Fruit fly (Drosophila melanogaster) whole organism, embryonic: ENCODE measurements around the gene CG14401.

Source experiments
- Antp ChIP-seq: fragments of 200-800 bp; sonication (Bioruptor generic); optimal IDR thresholded peaks from 3 replicates; lab custom pipeline; 2016; ENCODE audit warnings: missing biosample characterization, missing genetic modification characterization
- Asciz ChIP-seq: fragments of 200-800 bp; sonication (Bioruptor generic); optimal IDR thresholded peaks from 2 replicates; lab custom pipeline; 2017; ENCODE audit warnings: missing biosample characterization, mild to moderate bottlenecking, missing genetic modification characterization, missing genetic modification reagents
- Blimp-1 ChIP-seq: fragments of 200-800 bp; sonication (Bioruptor generic); optimal IDR thresholded peaks from 3 replicates; lab custom pipeline; 2018; ENCODE audit warnings: missing biosample characterization, missing genetic modification characterization, mild to moderate bottlenecking, moderate library complexity, missing genetic modification reagents
- CG10274 ChIP-seq: fragments of 200-800 bp; sonication (Bioruptor generic); optimal IDR thresholded peaks from 3 replicates; lab custom pipeline; 2017; ENCODE audit warnings: missing biosample characterization, mild to moderate bottlenecking, missing genetic modification characterization
- CG10979 ChIP-seq: fragments of 200-800 bp; sonication (Bioruptor generic); optimal IDR thresholded peaks from 2 replicates; lab custom pipeline; 2018; ENCODE audit warnings: missing biosample characterization, mild to moderate bottlenecking, missing genetic modification characterization, moderate library complexity
- CG11560 ChIP-seq: fragments of 200-800 bp; sonication (Bioruptor generic); IDR thresholded peaks from 3 replicates; pipeline ENCODE4 v1.3.6; 2022; ENCODE audit warnings: missing biosample characterization, missing genetic modification characterization
- CG14860 ChIP-seq: fragments of 200-800 bp; sonication (Bioruptor generic); IDR thresholded peaks from 3 replicates; pipeline ENCODE4 v1.3.6; 2022; ENCODE audit warnings: missing biosample characterization, missing genetic modification characterization; ENCODE audit not compliant: partially characterized antibody
- CG1602 ChIP-seq: fragments of 200-800 bp; sonication (Bioruptor generic); optimal IDR thresholded peaks from 3 replicates; lab custom pipeline; 2016; ENCODE audit warnings: missing biosample characterization, missing genetic modification characterization
- CG18011 ChIP-seq: fragments of 200-800 bp; sonication (Bioruptor generic); optimal IDR thresholded peaks from 2 replicates; lab custom pipeline; 2017; ENCODE audit warnings: missing biosample characterization, missing genetic modification characterization, mild to moderate bottlenecking, moderate library complexity, missing genotype
- CG2199 ChIP-seq: fragments of 200-800 bp; sonication (Bioruptor generic); IDR thresholded peaks from 3 replicates; pipeline ENCODE4 v1.3.6; 2022; ENCODE audit warnings: missing biosample characterization, missing genetic modification characterization
- CG30431 ChIP-seq: fragments of 200-800 bp; sonication (Bioruptor generic); optimal IDR thresholded peaks from 2 replicates; lab custom pipeline; 2017; ENCODE audit warnings: missing biosample characterization, missing genetic modification characterization
- CG33213 ChIP-seq: fragments of 200-800 bp; sonication (Bioruptor generic); optimal IDR thresholded peaks from 3 replicates; lab custom pipeline; 2016; ENCODE audit warnings: missing biosample characterization, missing genetic modification characterization
- CG3407 ChIP-seq: fragments of 200-800 bp; sonication (Bioruptor generic); optimal IDR thresholded peaks from 2 replicates; lab custom pipeline; 2018; ENCODE audit warnings: missing biosample characterization, mild to moderate bottlenecking, missing genetic modification characterization
- CG6254 ChIP-seq: fragments of 200-800 bp; sonication (Bioruptor generic); optimal IDR thresholded peaks from 3 replicates; lab custom pipeline; 2017; ENCODE audit warnings: mild to moderate bottlenecking, missing biosample characterization, missing genetic modification reagents, missing genetic modification characterization
- CG7963 ChIP-seq: fragments of 200-800 bp; sonication (Bioruptor generic); IDR thresholded peaks from 3 replicates; pipeline ENCODE4 v1.3.6; 2022; ENCODE audit warnings: missing biosample characterization, missing genetic modification characterization; ENCODE audit not compliant: partially characterized antibody
- CG9876 ChIP-seq: fragments of 200-800 bp; sonication (Bioruptor generic); optimal IDR thresholded peaks from 2 replicates; lab custom pipeline; 2016; ENCODE audit warnings: missing biosample characterization, missing genetic modification characterization
- Chrac-16 ChIP-seq: fragments of 200-800 bp; sonication (Bioruptor generic); optimal IDR thresholded peaks from 3 replicates; lab custom pipeline; 2016; ENCODE audit warnings: missing biosample characterization, missing genetic modification characterization
- E2f1 ChIP-seq: fragments of 200-800 bp; sonication (Bioruptor generic); IDR thresholded peaks from 2 replicates; pipeline ENCODE4 v1.3.6; 2022; ENCODE audit warnings: missing biosample characterization, missing genetic modification characterization
- Ets97D ChIP-seq: fragments of 200-800 bp; sonication (Bioruptor generic); optimal IDR thresholded peaks from 3 replicates; lab custom pipeline; 2016; ENCODE audit warnings: missing biosample characterization, missing genetic modification characterization
- H15 ChIP-seq: fragments of 200-800 bp; sonication (Bioruptor generic); IDR thresholded peaks from 3 replicates; pipeline ENCODE4 v1.3.6; 2022; ENCODE audit warnings: missing biosample characterization, missing genetic modification characterization
- Hr39 ChIP-seq: fragments of >200 bp; optimal IDR thresholded peaks from 2 replicates; lab custom pipeline; 2017
- Med ChIP-seq: fragments of 200-800 bp; sonication (Bioruptor generic); peaks from one replicate; lab custom pipeline; 2016; ENCODE audit warnings: missing biosample characterization, missing genetic modification characterization, mild to moderate bottlenecking, inconsistent platforms, moderate library complexity
- NC2α ChIP-seq: fragments of 200-800 bp; sonication (Bioruptor generic); optimal IDR thresholded peaks from 2 replicates; lab custom pipeline; 2016; ENCODE audit warnings: missing biosample characterization, missing genetic modification characterization
- Trl ChIP-seq, 3 experiments: fragments of >200 bp in 2 of 3; fragments of 200-800 bp in 1 of 3; sonication (Bioruptor generic) in 1 of 3; optimal IDR thresholded peaks; 2 replicates in 1 of 3; 3 replicates in 2 of 3; lab custom pipeline; 2016 to 2017; ENCODE audit warnings: missing biosample characterization in 1 of 3, missing genetic modification characterization in 1 of 3
- az2 ChIP-seq: fragments of 200-800 bp; sonication (Bioruptor generic); optimal IDR thresholded peaks from 3 replicates; lab custom pipeline; 2016; ENCODE audit warnings: missing biosample characterization, missing genetic modification characterization
- bowl ChIP-seq: fragments of 200-800 bp; sonication (Bioruptor generic); IDR thresholded peaks from 2 replicates; pipeline ENCODE4 v1.3.6; 2022; ENCODE audit warnings: missing biosample characterization, missing genetic modification characterization
- br ChIP-seq: fragments of >200 bp; optimal IDR thresholded peaks from 2 replicates; lab custom pipeline; 2017
- cg ChIP-seq: fragments of 200-800 bp; sonication (Bioruptor generic); optimal IDR thresholded peaks from 3 replicates; lab custom pipeline; 2019; ENCODE audit warnings: missing biosample characterization, mild to moderate bottlenecking, missing genetic modification characterization, moderate library complexity
- crc ChIP-seq: fragments of 200-800 bp; sonication (Bioruptor generic); optimal IDR thresholded peaks from 2 replicates; lab custom pipeline; 2016; ENCODE audit warnings: missing biosample characterization, missing genetic modification characterization
- dan ChIP-seq: fragments of 200-800 bp; sonication (Bioruptor generic); IDR thresholded peaks from 2 replicates; pipeline ENCODE4 v1.3.6; 2022; ENCODE audit warnings: missing biosample characterization, missing genetic modification characterization
- dmrt99B ChIP-seq: fragments of 200-800 bp; sonication (Bioruptor generic); optimal IDR thresholded peaks from 2 replicates; lab custom pipeline; 2018; ENCODE audit warnings: missing biosample characterization, mild to moderate bottlenecking, missing genetic modification characterization, moderate library complexity
- hkb ChIP-seq, 2 experiments: fragments of 200-800 bp in 1 of 2; fragments of >200 bp in 1 of 2; sonication (Bioruptor generic) in 1 of 2; IDR thresholded peaks in 1 of 2; optimal IDR thresholded peaks in 1 of 2; 2 replicates each; pipeline versions ENCODE4 v1.3.6 to Lab custom; 2017 to 2022; ENCODE audit warnings: missing biosample characterization in 1 of 2, missing genetic modification characterization in 1 of 2
- knrl ChIP-seq: fragments of 200-800 bp; sonication (Bioruptor generic); IDR thresholded peaks from 3 replicates; pipeline ENCODE4 v1.3.6; 2022; ENCODE audit warnings: missing biosample characterization, missing genetic modification characterization; ENCODE audit not compliant: partially characterized antibody
- org-1 ChIP-seq: fragments of 200-800 bp; sonication (Bioruptor generic); optimal IDR thresholded peaks from 2 replicates; lab custom pipeline; 2017; ENCODE audit warnings: missing biosample characterization, missing genetic modification characterization
- pita ChIP-seq: fragments of 200-800 bp; sonication (Bioruptor generic); optimal IDR thresholded peaks from 2 replicates; lab custom pipeline; 2017; ENCODE audit warnings: missing biosample characterization, mild to moderate bottlenecking, missing genetic modification characterization
- sens ChIP-seq: fragments of 200-800 bp; sonication (Bioruptor generic); peaks from one replicate; lab custom pipeline; 2016; ENCODE audit warnings: missing biosample characterization, missing genetic modification characterization
- sr ChIP-seq: fragments of 200-800 bp; sonication (Bioruptor generic); IDR thresholded peaks from 3 replicates; pipeline ENCODE4 v1.3.6; 2022; ENCODE audit warnings: missing biosample characterization, missing genetic modification characterization
- tio ChIP-seq: fragments of 200-800 bp; sonication (Bioruptor generic); optimal IDR thresholded peaks from 2 replicates; lab custom pipeline; 2017; ENCODE audit warnings: missing biosample characterization, missing genetic modification characterization, inconsistent platforms
- toy ChIP-seq: fragments of 200-800 bp; sonication (Bioruptor generic); IDR thresholded peaks from 2 replicates; pipeline ENCODE4 v1.3.6; 2022; ENCODE audit warnings: missing biosample characterization, missing genetic modification characterization
- trem ChIP-seq: fragments of 200-800 bp; optimal IDR thresholded peaks from 3 replicates; lab custom pipeline; 2019; ENCODE audit warnings: missing biosample characterization, mild to moderate bottlenecking, missing genetic modification characterization, moderate library complexity
- wek ChIP-seq: fragments of 200-800 bp; sonication (Bioruptor generic); optimal IDR thresholded peaks from 3 replicates; lab custom pipeline; 2018; ENCODE audit warnings: missing biosample characterization, mild to moderate bottlenecking, missing genetic modification characterization, moderate library complexity

CG14401 gene

dm6 chr2L:20835501-20835900 lies 34.2 kb upstream of the CG14401 start, which contains the start of gene Oseg5 (continued):
- no peak for TF ChIP-seq Chrac-16
- TF ChIP-seq cg (GFP tag; lab: Kevin White, UChicago), result no peak
- no peak for TF ChIP-seq CG11560
- no peak for TF ChIP-seq Hr39
- no peak for TF ChIP-seq br (lab: Kevin White, UChicago)
- TF ChIP-seq knrl (GFP tag; lab: Robert Waterston, UW), result no peak
- no peak for TF ChIP-seq Trl (optimal IDR thresholded peaks at IDR 0.05; lab: Kevin White, UChicago)
- TF ChIP-seq Trl (GFP tag; optimal IDR thresholded peaks at IDR 0.05; lab: Kevin White, UChicago), result no peak
- TF ChIP-seq crc (GFP tag; lab: Kevin White, UChicago), result no peak
- TF ChIP-seq Antp, result no peak
- 0 out of 3 replicates have a peak, but pooled peaks have one; percentile 51 for TF ChIP-seq CG2199
- no peak for TF ChIP-seq H15 (GFP tag; lab: Robert Waterston, UW)
- peak; percentile 18 for TF ChIP-seq Med (GFP tag; lab: Kevin White, UChicago)
- TF ChIP-seq Asciz (GFP tag; lab: Kevin White, UChicago), result no peak
- TF ChIP-seq CG3407, result no peak
- TF ChIP-seq Ets97D, result peak; percentile 30

DNA sequence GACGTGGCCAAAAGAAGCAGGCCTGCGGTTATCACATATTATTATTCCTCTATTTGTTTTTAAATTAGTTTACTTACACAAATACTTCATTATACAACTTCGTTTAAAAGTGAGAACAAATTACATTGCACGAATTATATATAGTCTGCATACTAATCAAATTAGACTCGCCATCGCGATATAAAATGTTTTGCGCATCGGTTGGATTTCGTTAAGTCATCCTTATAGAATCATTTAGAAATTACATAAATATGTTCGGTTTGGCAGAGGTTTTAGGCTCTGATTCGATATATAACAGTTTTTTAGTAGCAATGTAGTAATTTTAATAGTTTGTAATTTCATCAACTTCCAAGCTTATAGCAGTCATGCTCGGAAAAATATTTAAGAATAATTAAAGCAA lies 31.8 kb upstream of the CG14401 start, which contains the start of gene Spn38F:
Spn38F (minus strand) TSS at position 101 of the 400 bp plus-strand sequence.
- TF ChIP-seq hkb (optimal IDR thresholded peaks at IDR 0.05; lab: Kevin White, UChicago), result no peak
- TF ChIP-seq hkb (GFP tag; IDR thresholded peaks at IDR 0.05; lab: Robert Waterston, UW), result no peak
- TF ChIP-seq CG18011 (GFP tag; lab: Kevin White, UChicago), result no peak
- TF ChIP-seq sr, result no peak
- TF ChIP-seq E2f1 (GFP tag; lab: Robert Waterston, UW), result no peak
- TF ChIP-seq tio (GFP tag; lab: Kevin White, UChicago), result no peak
- TF ChIP-seq CG9876 (GFP tag; lab: Kevin White, UChicago), result no peak
- no peak for TF ChIP-seq CG30431 (GFP tag; lab: Kevin White, UChicago)
- no peak for TF ChIP-seq CG33213
- no peak for TF ChIP-seq NC2α
- TF ChIP-seq CG10274 (GFP tag; lab: Kevin White, UChicago), result no peak
- no peak for TF ChIP-seq org-1 (GFP tag; lab: Kevin White, UChicago)
- no peak for TF ChIP-seq dan (GFP tag; lab: Robert Waterston, UW)
- TF ChIP-seq toy (GFP tag; lab: Robert Waterston, UW), result no peak
- TF ChIP-seq pita (GFP tag; lab: Kevin White, UChicago), result no peak
- TF ChIP-seq CG7963 (GFP tag; lab: Robert Waterston, UW), result no peak
- TF ChIP-seq CG14860 (GFP tag; lab: Robert Waterston, UW), result no peak
- no peak for TF ChIP-seq az2
- TF ChIP-seq CG1602, result no peak

DNA sequence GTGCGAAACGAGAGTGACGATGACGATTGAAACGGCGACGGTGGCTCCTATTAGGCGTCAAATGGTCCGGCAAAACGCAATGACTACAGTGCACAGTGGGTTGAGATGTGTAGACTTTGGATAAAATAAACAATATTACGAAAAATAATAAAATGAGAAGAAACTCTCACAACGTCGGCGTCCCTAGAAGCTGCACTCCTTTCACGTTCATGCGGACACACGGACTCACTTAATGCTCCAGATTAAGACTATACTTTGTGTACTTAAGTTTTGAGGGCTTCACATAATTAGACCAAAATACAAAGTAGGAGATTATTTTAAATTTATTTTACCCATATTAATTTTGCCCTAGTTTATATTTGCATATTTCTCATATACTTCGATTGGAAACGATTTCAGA lies 29.6 kb upstream of the CG14401 start:
- TF ChIP-seq trem (no peak), bowl (no peak), dmrt99B (tag; lab: Kevin White, UChicago) (peak; percentile 35), CG10979 (tag; lab: Kevin White, UChicago) (no peak), Blimp-1 (GFP tag; lab: Kevin White, UChicago) (peak; percentile 26), wek (no peak), dan (GFP tag; lab: Robert Waterston, UW) (no peak), sens (GFP tag; lab: Kevin White, UChicago) (peak; percentile 16), CG6254 (GFP tag; lab: Kevin White, UChicago) (peak; percentile 6)
